Worm (Caenorhabditis elegans) whole organism, L2 larva: ENCODE measurements around the gene F46F2.5.

ENCODE experiments used
- ZK546.5 ChIP-seq: sonication (generic microtip); optimal IDR thresholded peaks from 2 replicates; lab custom pipeline; 2017; ENCODE audit warnings: missing biosample characterization, missing genetic modification characterization
- aly-2 ChIP-seq: fragments of 150-350 bp; optimal IDR thresholded peaks from 2 replicates; lab custom pipeline; 2014; ENCODE audit warnings: missing biosample characterization, missing genetic modification characterization
- ama-1 ChIP-seq: fragments of 150-350 bp; optimal IDR thresholded peaks from 2 replicates; lab custom pipeline; 2018; ENCODE audit warnings: inconsistent platforms
- ceh-82 ChIP-seq: fragments of 150-350 bp; optimal IDR thresholded peaks from 2 replicates; lab custom pipeline; 2014; ENCODE audit warnings: missing biosample characterization, missing genetic modification characterization
- elt-3 ChIP-seq: sonication (generic microtip); optimal IDR thresholded peaks from 2 replicates; lab custom pipeline; 2017; ENCODE audit warnings: missing biosample characterization, missing genetic modification characterization
- lin-11 ChIP-seq: fragments of 150-350 bp; sonication (generic microtip); optimal IDR thresholded peaks from 2 replicates; lab custom pipeline; 2014; ENCODE audit warnings: missing biosample characterization, missing genetic modification characterization, inconsistent platforms, mixed read lengths
- lin-39 ChIP-seq: fragments of 150-350 bp; optimal IDR thresholded peaks from 2 replicates; lab custom pipeline; 2014; ENCODE audit warnings: missing biosample characterization, missing genetic modification reagents, missing genetic modification characterization
- nhr-11 ChIP-seq: fragments of 150-350 bp; optimal IDR thresholded peaks from 2 replicates; lab custom pipeline; 2014; ENCODE audit warnings: missing biosample characterization, missing genetic modification characterization
- unc-55 ChIP-seq: fragments of 150-350 bp; sonication (generic microtip); optimal IDR thresholded peaks from 3 replicates; lab custom pipeline; 2014; ENCODE audit warnings: missing biosample characterization, missing genetic modification reagents, missing genetic modification characterization
- unc-62 ChIP-seq: fragments of 150-350 bp; optimal IDR thresholded peaks from 2 replicates; lab custom pipeline; 2014; ENCODE audit warnings: missing biosample characterization, missing genetic modification reagents, missing genetic modification characterization
- ztf-1 ChIP-seq: fragments of 200-800 bp; sonication (Bioruptor generic); conservative IDR thresholded peaks from 2 replicates; pipeline ENCODE4 v1.3.6; 2022; ENCODE audit warnings: missing genetic modification characterization, missing compliant biosample characterization
- ztf-4 ChIP-seq: fragments of 150-350 bp; optimal IDR thresholded peaks from 2 replicates; lab custom pipeline; 2014; ENCODE audit warnings: missing biosample characterization, missing genetic modification characterization

- no peak for TF ChIP-seq lin-39 (tag; lab: Kevin White, UChicago)
- no peak for TF ChIP-seq lin-11 (tag; lab: Kevin White, UChicago)
- no peak for TF ChIP-seq aly-2
- no peak for TF ChIP-seq ZK546.5
- TF ChIP-seq ztf-1 (GFP tag; lab: Robert Waterston, UW) = no peak
- no peak for TF ChIP-seq elt-3 (tag; lab: Kevin White, UChicago)
- no peak for TF ChIP-seq unc-62
- no peak for TF ChIP-seq nhr-11
- no peak for TF ChIP-seq ama-1 (lab: Kevin White, UChicago)
- no peak for TF ChIP-seq ztf-4 (tag; lab: Kevin White, UChicago)
- no peak for TF ChIP-seq ceh-82
- no peak for TF ChIP-seq unc-55 (GFP tag; lab: Kevin White, UChicago)
Measured at ce11 chrX:15264593-15264992, 2.1 kb downstream of the F46F2.5 start.
